Worm (Caenorhabditis elegans) whole organism, L3 larva: ENCODE measurements around the gene gnrr-2.

Experiments used
- R02D3.7 ChIP-seq: fragments of 150-350 bp; optimal IDR thresholded peaks from 2 replicates; lab custom pipeline; 2014; ENCODE audit warnings: missing biosample characterization, missing genetic modification characterization
- ZK546.5 ChIP-seq: sonication (generic microtip); optimal IDR thresholded peaks from 2 replicates; lab custom pipeline; 2017; ENCODE audit warnings: missing biosample characterization, missing genetic modification characterization
- aly-2 ChIP-seq: fragments of 150-350 bp; optimal IDR thresholded peaks from 2 replicates; lab custom pipeline; 2014; ENCODE audit warnings: missing biosample characterization, missing genetic modification characterization
- ama-1 ChIP-seq: fragments of 150-350 bp; optimal IDR thresholded peaks from 2 replicates; lab custom pipeline; 2018
- ceh-16 ChIP-seq: sonication (generic microtip); optimal IDR thresholded peaks from 2 replicates; lab custom pipeline; 2017; ENCODE audit warnings: missing biosample characterization, missing genetic modification characterization
- ceh-28 ChIP-seq: fragments of 150-350 bp; optimal IDR thresholded peaks from 2 replicates; lab custom pipeline; 2014; ENCODE audit warnings: missing biosample characterization, missing genetic modification reagents, missing genetic modification characterization
- ceh-82 ChIP-seq: fragments of 150-350 bp; optimal IDR thresholded peaks from 2 replicates; lab custom pipeline; 2014; ENCODE audit warnings: missing biosample characterization, missing genetic modification characterization
- ceh-9 ChIP-seq: sonication (generic microtip); optimal IDR thresholded peaks from 2 replicates; lab custom pipeline; 2018; ENCODE audit warnings: missing biosample characterization, missing genetic modification characterization
- egl-27 ChIP-seq: sonication (generic microtip); optimal IDR thresholded peaks from 4 replicates; lab custom pipeline; 2017; ENCODE audit warnings: missing biosample characterization, missing genetic modification reagents, missing genetic modification characterization
- egl-5 ChIP-seq: fragments of 150-350 bp; optimal IDR thresholded peaks from 2 replicates; lab custom pipeline; 2017; ENCODE audit warnings: missing biosample characterization, missing genetic modification reagents, missing genetic modification characterization, inconsistent platforms
- elt-1 ChIP-seq: fragments of 150-350 bp; optimal IDR thresholded peaks from 2 replicates; lab custom pipeline; 2014; ENCODE audit warnings: missing biosample characterization, missing genetic modification characterization
- elt-2 ChIP-seq: sonication (generic microtip); optimal IDR thresholded peaks from 2 replicates; lab custom pipeline; 2016; ENCODE audit warnings: missing genetic modification reagents, mild to moderate bottlenecking, missing genetic modification characterization, missing compliant biosample characterization
- elt-3 ChIP-seq, 3 experiments: fragments of 150-350 bp in 1 of 3; sonication (generic microtip) in 2 of 3; optimal IDR thresholded peaks; 2 replicates in 2 of 3; 4 replicates in 1 of 3; lab custom pipeline; 2014 to 2017; ENCODE audit warnings: missing biosample characterization in 3 of 3, missing genetic modification characterization in 3 of 3
- eor-1 ChIP-seq, 2 experiments: fragments of 150-350 bp; optimal IDR thresholded peaks; 2 replicates each; lab custom pipeline; 2014 to 2018; ENCODE audit warnings: missing biosample characterization in 2 of 2, missing genetic modification characterization in 2 of 2
- fkh-10 ChIP-seq: sonication (generic microtip); optimal IDR thresholded peaks from 2 replicates; lab custom pipeline; 2017; ENCODE audit warnings: missing biosample characterization, missing genetic modification reagents, missing genetic modification characterization
- fkh-2 ChIP-seq: fragments of 150-350 bp; optimal IDR thresholded peaks from 2 replicates; lab custom pipeline; 2014; ENCODE audit warnings: missing biosample characterization, missing genetic modification reagents, missing genetic modification characterization
- fos-1 ChIP-seq: fragments of 150-350 bp; optimal IDR thresholded peaks from 2 replicates; lab custom pipeline; 2014; ENCODE audit warnings: missing biosample characterization, missing genetic modification characterization
- hmg-11 ChIP-seq: sonication (generic microtip); optimal IDR thresholded peaks from 2 replicates; lab custom pipeline; 2016; ENCODE audit warnings: missing genetic modification characterization, missing compliant biosample characterization
- jun-1 ChIP-seq: fragments of 150-350 bp; optimal IDR thresholded peaks from 2 replicates; lab custom pipeline; 2014; ENCODE audit warnings: missing biosample characterization, missing genetic modification reagents, missing genetic modification characterization
- lin-15B ChIP-seq: fragments of 150-350 bp; optimal IDR thresholded peaks from 2 replicates; lab custom pipeline; 2014; ENCODE audit warnings: missing biosample characterization, missing genetic modification characterization
- lin-39 ChIP-seq: fragments of 150-350 bp; optimal IDR thresholded peaks from 2 replicates; lab custom pipeline; 2018; ENCODE audit warnings: missing biosample characterization, missing genetic modification reagents, missing genetic modification characterization
- lsy-12 ChIP-seq: sonication (generic microtip); optimal IDR thresholded peaks from 2 replicates; lab custom pipeline; 2016; ENCODE audit warnings: mild to moderate bottlenecking, missing genetic modification characterization, missing compliant biosample characterization
- mdl-1 ChIP-seq: fragments of 150-350 bp; optimal IDR thresholded peaks from 2 replicates; lab custom pipeline; 2014; ENCODE audit warnings: missing biosample characterization, missing genetic modification characterization
- mml-1 ChIP-seq: fragments of 150-350 bp; sonication (generic microtip); optimal IDR thresholded peaks from 3 replicates; lab custom pipeline; 2014; ENCODE audit warnings: missing biosample characterization, missing genetic modification characterization
- nfya-1 ChIP-seq: sonication (generic microtip); optimal IDR thresholded peaks from 2 replicates; lab custom pipeline; 2017; ENCODE audit warnings: missing genetic modification characterization, mild to moderate bottlenecking, missing compliant biosample characterization, antibody characterized with exemption, moderate library complexity; ENCODE audit not compliant: insufficient read depth
- nhr-11 ChIP-seq: fragments of 150-350 bp; optimal IDR thresholded peaks from 2 replicates; lab custom pipeline; 2014; ENCODE audit warnings: missing biosample characterization, missing genetic modification characterization
- nhr-12 ChIP-seq: fragments of 150-350 bp; optimal IDR thresholded peaks from 2 replicates; lab custom pipeline; 2014; ENCODE audit warnings: missing biosample characterization, missing genetic modification characterization
- nhr-23 ChIP-seq: fragments of 150-350 bp; optimal IDR thresholded peaks from 2 replicates; lab custom pipeline; 2014; ENCODE audit warnings: missing biosample characterization, missing genetic modification reagents, missing genetic modification characterization
- nhr-237 ChIP-seq: fragments of 150-350 bp; optimal IDR thresholded peaks from 2 replicates; lab custom pipeline; 2014; ENCODE audit warnings: missing biosample characterization, missing genetic modification characterization
- nhr-25 ChIP-seq: sonication (generic microtip); optimal IDR thresholded peaks from 2 replicates; lab custom pipeline; 2017; ENCODE audit warnings: missing biosample characterization, missing genetic modification characterization
- nhr-28 ChIP-seq: fragments of 150-350 bp; optimal IDR thresholded peaks from 2 replicates; lab custom pipeline; 2014; ENCODE audit warnings: missing biosample characterization, missing genetic modification characterization
- nhr-43 ChIP-seq: sonication (generic microtip); optimal IDR thresholded peaks from 2 replicates; lab custom pipeline; 2016; ENCODE audit warnings: mild to moderate bottlenecking, missing genetic modification characterization, missing compliant biosample characterization; ENCODE audit not compliant: poor library complexity, severe bottlenecking
- nhr-76 ChIP-seq: fragments of 150-350 bp; sonication (generic microtip); optimal IDR thresholded peaks from 5 replicates; lab custom pipeline; 2014; ENCODE audit warnings: missing biosample characterization, missing genetic modification characterization
- nhr-77 ChIP-seq: fragments of 150-350 bp; optimal IDR thresholded peaks from 2 replicates; lab custom pipeline; 2014; ENCODE audit warnings: missing biosample characterization, missing genetic modification characterization
- pha-4 ChIP-seq: fragments of 150-350 bp; optimal IDR thresholded peaks from 2 replicates; lab custom pipeline; 2014; ENCODE audit warnings: missing biosample characterization, missing genetic modification reagents, missing genetic modification characterization
- pqm-1 ChIP-seq: fragments of 150-350 bp; optimal IDR thresholded peaks from 2 replicates; lab custom pipeline; 2017; ENCODE audit warnings: missing biosample characterization, missing genetic modification characterization, inconsistent platforms
- sea-2 ChIP-seq: fragments of 150-350 bp; sonication (generic microtip); optimal IDR thresholded peaks from 4 replicates; lab custom pipeline; 2014; ENCODE audit warnings: missing biosample characterization, missing genetic modification reagents, missing genetic modification characterization
- skn-1 ChIP-seq: fragments of 150-350 bp; optimal IDR thresholded peaks from 2 replicates; lab custom pipeline; 2014; ENCODE audit warnings: missing biosample characterization, missing genetic modification characterization
- snpc-4 ChIP-seq: fragments of 150-350 bp; optimal IDR thresholded peaks from 2 replicates; lab custom pipeline; 2014; ENCODE audit warnings: missing biosample characterization, missing genetic modification characterization
- tbx-2 ChIP-seq: sonication (generic microtip); optimal IDR thresholded peaks from 2 replicates; lab custom pipeline; 2016; ENCODE audit warnings: mild to moderate bottlenecking, missing genetic modification characterization, missing compliant biosample characterization
- unc-39 ChIP-seq: sonication (generic microtip); optimal IDR thresholded peaks from 4 replicates; lab custom pipeline; 2017; ENCODE audit warnings: missing biosample characterization, missing genetic modification characterization
- unc-62 ChIP-seq: fragments of 150-350 bp; sonication (generic microtip); optimal IDR thresholded peaks from 4 replicates; lab custom pipeline; 2014; ENCODE audit warnings: missing biosample characterization, missing genetic modification reagents, missing genetic modification characterization
- zag-1 ChIP-seq: fragments of 150-350 bp; optimal IDR thresholded peaks from 2 replicates; lab custom pipeline; 2014; ENCODE audit warnings: missing biosample characterization, missing genetic modification characterization
- ztf-11 ChIP-seq: fragments of 150-350 bp; optimal IDR thresholded peaks from 2 replicates; lab custom pipeline; 2014; ENCODE audit warnings: missing biosample characterization, missing genetic modification characterization
- ztf-4 ChIP-seq: fragments of 150-350 bp; optimal IDR thresholded peaks from 2 replicates; lab custom pipeline; 2014; ENCODE audit warnings: missing biosample characterization, missing genetic modification characterization

The gnrr-2 gene

ce11 chrV:14408774-14409173 lies at the start of gene gnrr-2:
TSS of gene gnrr-2 (plus strand) at chrV:14409074.
- TF ChIP-seq ceh-28 (tag; lab: Kevin White, UChicago) (no peak), egl-27 (tag; lab: Kevin White, UChicago) (no peak), nhr-28 (tag; lab: Kevin White, UChicago) (no peak), nhr-237 (no peak)
- TF ChIP-seq, all 47 proteins: peak for 0

DNA sequence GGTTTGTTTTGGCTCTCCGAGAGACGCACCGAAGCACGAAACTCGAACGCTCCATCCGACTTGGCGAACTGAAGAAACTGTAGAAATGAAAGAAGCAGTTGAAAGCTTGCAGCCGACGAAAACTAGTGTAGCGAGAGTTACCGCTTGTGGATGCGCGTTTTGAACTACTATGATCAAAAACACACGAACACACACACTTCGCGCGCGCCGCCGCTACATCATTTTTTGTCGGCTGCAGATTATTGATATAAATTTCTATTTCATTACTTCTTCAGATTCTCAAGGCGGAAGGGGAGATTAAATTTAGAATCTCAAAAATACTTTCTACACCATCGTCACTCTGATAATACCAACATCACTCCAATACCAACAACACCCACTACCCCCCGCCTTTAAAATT lies 46.9 kb upstream of the gnrr-2 start:
- no peak for TF ChIP-seq ceh-16
- TF ChIP-seq ceh-82 (tag; lab: Kevin White, UChicago), result no peak
- TF ChIP-seq pqm-1 (tag; lab: Kevin White, UChicago), result no peak
- no peak for TF ChIP-seq nhr-77 (tag; lab: Kevin White, UChicago)
- no peak for TF ChIP-seq nhr-76 (tag; lab: Kevin White, UChicago)
- no peak for TF ChIP-seq ztf-4 (tag; lab: Kevin White, UChicago)
- no peak for TF ChIP-seq aly-2 (tag; lab: Kevin White, UChicago)
- TF ChIP-seq hmg-11 (tag; lab: Kevin White, UChicago), result no peak
- no peak for TF ChIP-seq eor-1 (tag; optimal IDR thresholded peaks at IDR 0.05; lab: Kevin White, UChicago)
- TF ChIP-seq lin-39 (tag; lab: Kevin White, UChicago), result no peak
- no peak for TF ChIP-seq elt-3 (tag; optimal IDR thresholded peaks at IDR 0.05; lab: Kevin White, UChicago)
- no peak for TF ChIP-seq ceh-9 (tag; lab: Kevin White, UChicago)
- TF ChIP-seq unc-62 (GFP tag; lab: Kevin White, UChicago), result no peak
- TF ChIP-seq pha-4 (tag; lab: Kevin White, UChicago), result no peak
- TF ChIP-seq elt-1 (tag; lab: Kevin White, UChicago), result no peak
- no peak for TF ChIP-seq snpc-4 (tag; lab: Kevin White, UChicago)

- TF ChIP-seq nhr-11 (tag; lab: Kevin White, UChicago) (no peak), mdl-1 (no peak), jun-1 (tag; lab: Kevin White, UChicago) (no peak), ZK546.5 (tag; lab: Kevin White, UChicago) (no peak), skn-1 (tag; lab: Kevin White, UChicago) (no peak), nhr-12 (tag; lab: Kevin White, UChicago) (no peak), zag-1 (tag; lab: Kevin White, UChicago) (no peak), ceh-16 (no peak), nhr-76 (tag; lab: Kevin White, UChicago) (no peak), unc-62 (GFP tag; lab: Kevin White, UChicago) (no peak), ceh-28 (tag; lab: Kevin White, UChicago) (no peak), mml-1 (tag; lab: Kevin White, UChicago) (no peak), snpc-4 (tag; lab: Kevin White, UChicago) (no peak), hmg-11 (tag; lab: Kevin White, UChicago) (peak; percentile 66), ztf-11 (tag; lab: Kevin White, UChicago) (peak; percentile 33), eor-1 (tag; optimal IDR thresholded peaks at IDR 0.05; lab: Kevin White, UChicago) (no peak), elt-1 (tag; lab: Kevin White, UChicago) (no peak), egl-5 (tag; lab: Kevin White, UChicago) (no peak), sea-2 (GFP tag; lab: Kevin White, UChicago) (no peak), fkh-2 (tag; lab: Kevin White, UChicago) (no peak), nhr-25 (peak; percentile 88), elt-3 (tag; optimal IDR thresholded peaks at IDR 0.05; lab: Kevin White, UChicago) (no peak), pha-4 (tag; lab: Kevin White, UChicago) (no peak), unc-39 (tag; lab: Kevin White, UChicago) (no peak), tbx-2 (tag; lab: Kevin White, UChicago) (no peak), fos-1 (tag; lab: Kevin White, UChicago) (no peak), lin-15B (tag; lab: Kevin White, UChicago) (no peak), nhr-23 (peak; percentile 14), R02D3.7 (tag; lab: Kevin White, UChicago) (no peak), elt-2 (tag; lab: Kevin White, UChicago) (no peak), nhr-43 (tag; lab: Kevin White, UChicago) (peak; percentile 46), lsy-12 (tag; lab: Kevin White, UChicago) (peak; percentile 29), ceh-82 (tag; lab: Kevin White, UChicago) (no peak), lin-39 (tag; lab: Kevin White, UChicago) (peak; percentile 47), nfya-1 (tag; lab: Kevin White, UChicago) (peak; percentile 100), ceh-9 (tag; lab: Kevin White, UChicago) (no peak), fkh-10 (no peak), ama-1 (peak; percentile 35), aly-2 (tag; lab: Kevin White, UChicago) (no peak), pqm-1 (tag; lab: Kevin White, UChicago) (no peak), ztf-4 (tag; lab: Kevin White, UChicago) (no peak)
- TF ChIP-seq, all 47 proteins: peak for 9
Observed at ce11 chrV:14364586-14365248, 44.2 kb upstream of the gnrr-2 start.
